Fruit fly (Drosophila melanogaster) whole organism, embryonic: ENCODE results near the gene CG7943.
A peak's percentile ranks its signal among the peaks of the same experiment; 100 is the strongest.

Experiments used
- B-H1 ChIP-seq: fragments of 200-800 bp; sonication (Bioruptor generic); IDR thresholded peaks from 3 replicates; pipeline ENCODE4 v1.3.6; 2022; ENCODE audit warnings: missing biosample characterization, missing genetic modification characterization
- Bgb ChIP-seq: fragments of 200-800 bp; sonication (Bioruptor generic); IDR thresholded peaks from 2 replicates; pipeline ENCODE4 v1.3.6; 2022; ENCODE audit warnings: missing biosample characterization, missing genetic modification characterization; ENCODE audit not compliant: partially characterized antibody
- CG10431 ChIP-seq: fragments of 200-800 bp; sonication (Bioruptor generic); optimal IDR thresholded peaks from 3 replicates; lab custom pipeline; 2018; ENCODE audit warnings: missing biosample characterization, mild to moderate bottlenecking, missing genetic modification characterization
- CG10462 ChIP-seq: fragments of 200-800 bp; sonication (Bioruptor generic); optimal IDR thresholded peaks from 2 replicates; lab custom pipeline; 2016; ENCODE audit warnings: missing biosample characterization, missing genetic modification characterization
- CG10543 ChIP-seq: fragments of 200-800 bp; sonication (Bioruptor generic); optimal IDR thresholded peaks from 3 replicates; lab custom pipeline; 2017; ENCODE audit warnings: missing biosample characterization, mild to moderate bottlenecking, missing genetic modification characterization, moderate library complexity
- CG12219 ChIP-seq: fragments of 200-800 bp; sonication (Bioruptor generic); optimal IDR thresholded peaks from 3 replicates; lab custom pipeline; 2018; ENCODE audit warnings: missing biosample characterization, mild to moderate bottlenecking, missing genetic modification characterization
- CG12391 ChIP-seq: fragments of 200-800 bp; sonication (Bioruptor generic); optimal IDR thresholded peaks from 3 replicates; lab custom pipeline; 2018; ENCODE audit warnings: missing biosample characterization, mild to moderate bottlenecking, missing genetic modification characterization, moderate library complexity
- CG13296 ChIP-seq: fragments of 200-800 bp; sonication (Bioruptor generic); optimal IDR thresholded peaks from 3 replicates; lab custom pipeline; 2018; ENCODE audit warnings: missing biosample characterization, mild to moderate bottlenecking, missing genetic modification characterization
- CG14050 ChIP-seq: fragments of 200-800 bp; sonication (Bioruptor generic); IDR thresholded peaks from 3 replicates; pipeline ENCODE4 v1.3.6; 2022; ENCODE audit warnings: missing biosample characterization, missing genetic modification characterization
- CG15073 ChIP-seq: fragments of 200-800 bp; sonication (Bioruptor generic); optimal IDR thresholded peaks from 2 replicates; lab custom pipeline; 2016; ENCODE audit warnings: missing biosample characterization, missing genetic modification characterization
- CG17612 ChIP-seq: fragments of 200-800 bp; sonication (Bioruptor generic); IDR thresholded peaks from 2 replicates; pipeline ENCODE4 v1.3.6; 2022; ENCODE audit warnings: missing biosample characterization, missing genetic modification characterization
- CG2678 ChIP-seq: fragments of 200-800 bp; sonication (Bioruptor generic); optimal IDR thresholded peaks from 3 replicates; lab custom pipeline; 2019; ENCODE audit warnings: missing biosample characterization, mild to moderate bottlenecking, missing genetic modification characterization, moderate library complexity
- CG30403 ChIP-seq: fragments of 200-800 bp; sonication (Bioruptor generic); optimal IDR thresholded peaks from 3 replicates; lab custom pipeline; 2016; ENCODE audit warnings: missing biosample characterization, missing genetic modification characterization
- CG32772 ChIP-seq: fragments of 200-800 bp; sonication (Bioruptor generic); IDR thresholded peaks from 2 replicates; pipeline ENCODE4 v1.3.6; 2022; ENCODE audit warnings: missing biosample characterization, missing genetic modification characterization
- CG3407 ChIP-seq: fragments of 200-800 bp; sonication (Bioruptor generic); optimal IDR thresholded peaks from 2 replicates; lab custom pipeline; 2018; ENCODE audit warnings: missing biosample characterization, mild to moderate bottlenecking, missing genetic modification characterization
- CG6254 ChIP-seq: fragments of 200-800 bp; sonication (Bioruptor generic); optimal IDR thresholded peaks from 3 replicates; lab custom pipeline; 2017; ENCODE audit warnings: mild to moderate bottlenecking, missing biosample characterization, missing genetic modification reagents, missing genetic modification characterization
- CG6765 ChIP-seq: fragments of 200-800 bp; sonication (Bioruptor generic); optimal IDR thresholded peaks from 3 replicates; lab custom pipeline; 2017; ENCODE audit warnings: missing biosample characterization, mild to moderate bottlenecking, missing genetic modification characterization
- Dbx ChIP-seq: fragments of 200-800 bp; sonication (Bioruptor generic); IDR thresholded peaks from 3 replicates; pipeline ENCODE4 v1.3.6; 2022; ENCODE audit warnings: missing biosample characterization, missing genetic modification characterization
- Drgx ChIP-seq: fragments of 200-800 bp; sonication (Bioruptor generic); IDR thresholded peaks from 2 replicates; pipeline ENCODE4 v1.3.6; 2022; ENCODE audit warnings: missing biosample characterization, missing genetic modification characterization
- GATAe ChIP-seq: fragments of 200-800 bp; sonication (Bioruptor generic); conservative IDR thresholded peaks from 2 replicates; pipeline ENCODE4 v1.3.6; 2022; ENCODE audit warnings: missing biosample characterization, missing genetic modification characterization
- HLH3B ChIP-seq: fragments of 200-800 bp; sonication (Bioruptor generic); IDR thresholded peaks from 2 replicates; pipeline ENCODE4 v1.3.6; 2022; ENCODE audit warnings: missing biosample characterization, missing genetic modification characterization
- Hsf ChIP-seq: fragments of 200-800 bp; sonication (Bioruptor generic); optimal IDR thresholded peaks from 3 replicates; lab custom pipeline; 2016; ENCODE audit warnings: missing biosample characterization, missing genetic modification characterization
- Jarid2 ChIP-seq: fragments of 200-800 bp; sonication (Bioruptor generic); optimal IDR thresholded peaks from 3 replicates; lab custom pipeline; 2017; ENCODE audit warnings: mild to moderate bottlenecking, missing biosample characterization, missing genetic modification reagents, missing genetic modification characterization
- Meics ChIP-seq: fragments of 200-800 bp; sonication (Bioruptor generic); optimal IDR thresholded peaks from 2 replicates; lab custom pipeline; 2017; ENCODE audit warnings: missing biosample characterization, mild to moderate bottlenecking, missing genetic modification characterization
- NC2β ChIP-seq: fragments of 200-800 bp; sonication (Bioruptor generic); optimal IDR thresholded peaks from 2 replicates; lab custom pipeline; 2016; ENCODE audit warnings: missing biosample characterization, missing genetic modification characterization
- Ravus ChIP-seq: fragments of 200-800 bp; sonication (Bioruptor generic); IDR thresholded peaks from 2 replicates; pipeline ENCODE4 v1.3.6; 2022; ENCODE audit warnings: missing biosample characterization, missing genetic modification characterization
- Spps ChIP-seq: fragments of 200-800 bp; sonication (Bioruptor generic); optimal IDR thresholded peaks from 2 replicates; lab custom pipeline; 2018; ENCODE audit warnings: missing biosample characterization, mild to moderate bottlenecking, missing genetic modification characterization
- Trl ChIP-seq, 3 experiments: fragments of >200 bp in 2 of 3; fragments of 200-800 bp in 1 of 3; sonication (Bioruptor generic) in 1 of 3; optimal IDR thresholded peaks; 2 replicates in 1 of 3; 3 replicates in 2 of 3; lab custom pipeline; 2016 to 2017; ENCODE audit warnings: missing biosample characterization in 1 of 3, missing genetic modification characterization in 1 of 3
- Usf ChIP-seq: fragments of 200-800 bp; sonication (Bioruptor generic); optimal IDR thresholded peaks from 2 replicates; lab custom pipeline; 2017; ENCODE audit warnings: missing genotype, missing biosample characterization, missing genetic modification characterization
- al ChIP-seq: fragments of 200-800 bp; sonication (Bioruptor generic); IDR thresholded peaks from 2 replicates; pipeline ENCODE4 v1.3.6; 2022; ENCODE audit warnings: missing biosample characterization, missing genetic modification characterization
- amos ChIP-seq: fragments of 200-800 bp; sonication (Bioruptor generic); IDR thresholded peaks from 2 replicates; pipeline ENCODE4 v1.3.6; 2022; ENCODE audit warnings: missing biosample characterization, missing genetic modification characterization; ENCODE audit not compliant: partially characterized antibody
- ase ChIP-seq: fragments of 200-800 bp; sonication (Bioruptor generic); IDR thresholded peaks from 3 replicates; pipeline ENCODE4 v1.3.6; 2022; ENCODE audit warnings: missing biosample characterization, missing genetic modification characterization
- cad ChIP-seq: fragments of >200 bp; optimal IDR thresholded peaks from 2 replicates; lab custom pipeline; 2017; ENCODE audit warnings: missing biosample characterization, missing genetic modification characterization
- chif ChIP-seq, 2 experiments: fragments of 200-800 bp; sonication (Bioruptor generic); optimal IDR thresholded peaks; 3 replicates each; lab custom pipeline; 2016; ENCODE audit warnings: missing biosample characterization in 2 of 2, missing genetic modification characterization in 2 of 2
- crol ChIP-seq: fragments of 200-800 bp; sonication (Bioruptor generic); IDR thresholded peaks from 2 replicates; pipeline ENCODE4 v1.3.6; 2022; ENCODE audit warnings: missing biosample characterization, missing genetic modification characterization
- crp ChIP-seq, 2 experiments: fragments of 200-800 bp; sonication (Bioruptor generic); optimal IDR thresholded peaks; 2 replicates in 1 of 2; 3 replicates in 1 of 2; lab custom pipeline; 2017; ENCODE audit warnings: missing biosample characterization in 2 of 2, missing genetic modification characterization in 2 of 2, mild to moderate bottlenecking in 1 of 2, moderate library complexity in 1 of 2
- ewg ChIP-seq: fragments of 200-800 bp; sonication (Bioruptor generic); optimal IDR thresholded peaks from 3 replicates; lab custom pipeline; 2017; ENCODE audit warnings: mild to moderate bottlenecking, missing biosample characterization, missing genetic modification reagents, missing genetic modification characterization
- fd3F ChIP-seq: fragments of 200-800 bp; sonication (Bioruptor generic); optimal IDR thresholded peaks from 2 replicates; lab custom pipeline; 2018; ENCODE audit warnings: missing biosample characterization, mild to moderate bottlenecking, missing genetic modification characterization, moderate library complexity
- ken ChIP-seq: fragments of 200-800 bp; sonication (Bioruptor generic); IDR thresholded peaks from 3 replicates; pipeline ENCODE4 v1.3.6; 2022; ENCODE audit warnings: missing biosample characterization, missing genetic modification characterization
- klu ChIP-seq: fragments of 200-800 bp; sonication (Bioruptor generic); IDR thresholded peaks from 2 replicates; pipeline ENCODE4 v1.3.6; 2022; ENCODE audit warnings: missing biosample characterization, missing genetic modification characterization
- lab ChIP-seq: fragments of 200-800 bp; sonication (Bioruptor generic); optimal IDR thresholded peaks from 3 replicates; lab custom pipeline; 2017; ENCODE audit warnings: missing biosample characterization, missing genetic modification characterization, mild to moderate bottlenecking, moderate library complexity, missing genetic modification reagents
- pfk ChIP-seq: fragments of 200-800 bp; sonication (Bioruptor generic); optimal IDR thresholded peaks from 2 replicates; lab custom pipeline; 2018; ENCODE audit warnings: missing biosample characterization, mild to moderate bottlenecking, missing genetic modification characterization, moderate library complexity
- ro ChIP-seq: fragments of 200-800 bp; sonication (Bioruptor generic); IDR thresholded peaks from 2 replicates; pipeline ENCODE4 v1.3.6; 2022; ENCODE audit warnings: missing biosample characterization, missing genetic modification characterization
- run ChIP-seq: fragments of 200-800 bp; sonication (Bioruptor generic); optimal IDR thresholded peaks from 3 replicates; lab custom pipeline; 2018; ENCODE audit warnings: missing biosample characterization, mild to moderate bottlenecking, missing genetic modification characterization
- schlank ChIP-seq: fragments of 200-800 bp; sonication (Bioruptor generic); optimal IDR thresholded peaks from 2 replicates; lab custom pipeline; 2018; ENCODE audit warnings: missing biosample characterization, mild to moderate bottlenecking, missing genetic modification characterization
- stc ChIP-seq: fragments of 200-800 bp; sonication (Bioruptor generic); IDR thresholded peaks from 2 replicates; pipeline ENCODE4 v1.3.6; 2022; ENCODE audit warnings: missing biosample characterization, missing genetic modification characterization
- stwl ChIP-seq: fragments of 200-800 bp; sonication (Bioruptor generic); optimal IDR thresholded peaks from 3 replicates; lab custom pipeline; 2018; ENCODE audit warnings: missing biosample characterization, mild to moderate bottlenecking, missing genetic modification characterization, moderate library complexity
- trh ChIP-seq: fragments of 200-800 bp; sonication (Bioruptor generic); optimal IDR thresholded peaks from 2 replicates; lab custom pipeline; 2016; ENCODE audit warnings: missing biosample characterization, missing genetic modification characterization
- z ChIP-seq: fragments of 200-800 bp; sonication (Bioruptor generic); IDR thresholded peaks from 3 replicates; pipeline ENCODE4 v1.3.6; 2022; ENCODE audit warnings: missing biosample characterization, missing genetic modification characterization

Gene CG7943

DNA sequence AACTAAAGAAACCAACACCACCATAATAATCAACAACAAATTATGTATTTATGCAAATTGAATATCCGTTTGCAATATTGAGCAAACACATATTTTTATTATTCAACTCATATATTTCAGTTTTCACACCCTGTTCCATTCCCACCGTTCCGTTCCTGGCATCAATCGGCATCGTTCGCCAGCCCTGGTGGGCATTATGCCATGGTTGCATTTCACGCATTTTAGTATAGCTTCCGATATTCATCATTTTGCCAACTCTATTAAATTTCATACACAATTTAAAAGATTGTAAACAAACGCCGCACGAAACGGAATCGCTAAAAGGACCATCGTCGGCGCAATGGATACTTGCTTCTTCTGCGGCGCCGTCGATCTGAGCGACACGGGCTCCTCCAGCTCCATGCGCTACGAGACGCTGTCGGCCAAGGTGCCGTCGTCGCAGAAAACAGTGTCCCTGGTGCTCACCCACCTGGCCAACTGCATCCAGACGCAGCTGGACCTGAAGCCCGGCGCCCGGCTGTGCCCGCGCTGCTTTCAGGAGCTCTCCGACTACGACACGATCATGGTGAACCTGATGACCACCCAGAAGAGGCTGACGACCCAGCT, 3.0 kb upstream of the CG7943 start, which contains the start of gene Sry-delta (continued):
- peak; percentile 3 for TF ChIP-seq fd3F
- TF ChIP-seq schlank (tag; lab: Kevin White, UChicago), result peak; percentile 56
- no peak for TF ChIP-seq crol (GFP tag; lab: Robert Waterston, UW)
- TF ChIP-seq CG15073 (GFP tag; lab: Kevin White, UChicago), result peak; percentile 3
- TF ChIP-seq ase, result peak; percentile 69; the same call in 2 of the 3 replicates
- peak; percentile 55; the same call in 1 of the 2 replicates for TF ChIP-seq Drgx (GFP tag; lab: Robert Waterston, UW)
- TF ChIP-seq CG6254 (GFP tag; lab: Kevin White, UChicago), result peak; percentile 71
- peak; percentile 63 for TF ChIP-seq HLH3B
- peak; percentile 11 for TF ChIP-seq CG10431 (GFP tag; lab: Kevin White, UChicago)
- peak; percentile 3 for TF ChIP-seq Spps
- no peak for TF ChIP-seq run (tag; lab: Kevin White, UChicago)
- peak; percentile 67 for TF ChIP-seq CG10462 (GFP tag; lab: Kevin White, UChicago)
- no peak for TF ChIP-seq ro (GFP tag; lab: Robert Waterston, UW)
- TF ChIP-seq CG3407 (GFP tag; lab: Kevin White, UChicago), result no peak
- TF ChIP-seq ewg, result no peak
- TF ChIP-seq CG12219 (GFP tag; lab: Kevin White, UChicago), result peak; percentile 23
- TF ChIP-seq stc (GFP tag; lab: Robert Waterston, UW), result peak; percentile 40; the same call in 1 of the 2 replicates
- no peak for TF ChIP-seq CG2678 (tag; lab: Kevin White, UChicago)
- peak; percentile 80 for TF ChIP-seq al (GFP tag; lab: Robert Waterston, UW)
- peak; percentile 81 for TF ChIP-seq amos (GFP tag; lab: Robert Waterston, UW)
- peak; percentile 76 for TF ChIP-seq Meics
- peak; percentile 80 for TF ChIP-seq Bgb
- peak; percentile 99 for TF ChIP-seq pfk (GFP tag; lab: Kevin White, UChicago)
- TF ChIP-seq Trl (optimal IDR thresholded peaks at IDR 0.05; lab: Kevin White, UChicago), result no peak
- TF ChIP-seq Trl (GFP tag; optimal IDR thresholded peaks at IDR 0.05; lab: Kevin White, UChicago), result peak; percentile 92
- peak in 1 of 2 experiments; percentile 36 for TF ChIP-seq crp (GFP tag; optimal IDR thresholded peaks at IDR 0.05; lab: Kevin White, UChicago)
- TF ChIP-seq B-H1 (GFP tag; lab: Robert Waterston, UW), result peak; percentile 45
- peak; percentile 22; the same call in 1 of the 2 replicates for TF ChIP-seq GATAe
- TF ChIP-seq ken, result peak; percentile 88
- TF ChIP-seq CG14050 (GFP tag; lab: Robert Waterston, UW), result peak; percentile 47; the same call in 2 of the 3 replicates
- peak; percentile 87 for TF ChIP-seq Hsf (GFP tag; lab: Kevin White, UChicago)
- 0 out of 2 replicates have a peak, but pooled peaks have one; percentile 2 for TF ChIP-seq Ravus (GFP tag; lab: Robert Waterston, UW)
- TF ChIP-seq Jarid2, result no peak
- TF ChIP-seq CG6765 (GFP tag; lab: Kevin White, UChicago), result peak; percentile 40
- peak; percentile 64 for TF ChIP-seq klu (GFP tag; lab: Robert Waterston, UW)
- peak; percentile 78 to 80 for TF ChIP-seq chif (GFP tag; optimal IDR thresholded peaks at IDR 0.05; lab: Kevin White, UChicago)
- peak; percentile 58 for TF ChIP-seq CG13296 (GFP tag; lab: Kevin White, UChicago)
- TF ChIP-seq lab, result no peak
- TF ChIP-seq stwl (tag; lab: Kevin White, UChicago), result peak; percentile 93
- no peak; the same call in 1 of the 2 replicates for TF ChIP-seq CG17612
- TF ChIP-seq NC2β (GFP tag; lab: Kevin White, UChicago), result peak; percentile 86
- peak; percentile 62; the same call in 1 of the 2 replicates for TF ChIP-seq CG32772
- peak; percentile 85 for TF ChIP-seq CG12391 (tag; lab: Kevin White, UChicago)
- TF ChIP-seq Usf, result no peak
- peak; percentile 62 for TF ChIP-seq CG10543 (GFP tag; lab: Kevin White, UChicago)
- peak; percentile 75 for TF ChIP-seq trh (GFP tag; lab: Kevin White, UChicago)
- TF ChIP-seq cad (GFP tag; lab: Kevin White, UChicago), result peak; percentile 54
- TF ChIP-seq z (GFP tag; lab: Robert Waterston, UW), result no peak
- peak; percentile 90 for TF ChIP-seq CG30403 (GFP tag; lab: Kevin White, UChicago)
- TF ChIP-seq Dbx, result peak; percentile 92
